Fruit fly (Drosophila melanogaster) whole organism, embryonic: Measurements from ENCODE around the gene Rab3GAP1.
A peak's percentile ranks its signal among the peaks of the same experiment; 100 is the strongest.

ENCODE experiments used
- CG14710 ChIP-seq: fragments of 200-800 bp; sonication (Bioruptor generic); optimal IDR thresholded peaks from 3 replicates; lab custom pipeline; 2019; ENCODE audit warnings: missing biosample characterization, mild to moderate bottlenecking, missing genetic modification characterization, moderate library complexity
- CG16815 ChIP-seq: fragments of 200-800 bp; sonication (Bioruptor generic); optimal IDR thresholded peaks from 3 replicates; lab custom pipeline; 2017; ENCODE audit warnings: missing biosample characterization, mild to moderate bottlenecking, missing genetic modification characterization
- CG17568 ChIP-seq: fragments of 200-800 bp; sonication (Bioruptor generic); optimal IDR thresholded peaks from 2 replicates; lab custom pipeline; 2018; ENCODE audit warnings: missing biosample characterization, mild to moderate bottlenecking, missing genetic modification characterization, moderate library complexity
- CG1792 ChIP-seq: fragments of 200-800 bp; sonication (Bioruptor generic); optimal IDR thresholded peaks from 2 replicates; lab custom pipeline; 2016; ENCODE audit warnings: missing biosample characterization, missing genetic modification characterization
- CG18011 ChIP-seq: fragments of 200-800 bp; sonication (Bioruptor generic); optimal IDR thresholded peaks from 2 replicates; lab custom pipeline; 2017; ENCODE audit warnings: missing biosample characterization, missing genetic modification characterization, mild to moderate bottlenecking, moderate library complexity, missing genotype
- CG18262 ChIP-seq: fragments of 200-800 bp; optimal IDR thresholded peaks from 3 replicates; lab custom pipeline; 2019; ENCODE audit warnings: missing biosample characterization, mild to moderate bottlenecking, missing genetic modification characterization, moderate library complexity
- CG2199 ChIP-seq: fragments of 200-800 bp; sonication (Bioruptor generic); IDR thresholded peaks from 3 replicates; pipeline ENCODE4 v1.3.6; 2022; ENCODE audit warnings: missing biosample characterization, missing genetic modification characterization
- CG30020 ChIP-seq: fragments of 200-800 bp; optimal IDR thresholded peaks from 2 replicates; lab custom pipeline; 2019; ENCODE audit warnings: missing biosample characterization, mild to moderate bottlenecking, missing genetic modification characterization, moderate library complexity
- CG3065 ChIP-seq: fragments of 200-800 bp; sonication (Bioruptor generic); optimal IDR thresholded peaks from 2 replicates; lab custom pipeline; 2016; ENCODE audit warnings: missing biosample characterization, missing genetic modification characterization
- CG31365 ChIP-seq: fragments of 200-800 bp; sonication (Bioruptor generic); optimal IDR thresholded peaks from 2 replicates; lab custom pipeline; 2018; ENCODE audit warnings: missing biosample characterization, mild to moderate bottlenecking, missing genetic modification characterization
- CG3163 ChIP-seq: fragments of 200-800 bp; sonication (Bioruptor generic); optimal IDR thresholded peaks from 3 replicates; lab custom pipeline; 2016; ENCODE audit warnings: missing biosample characterization, missing genetic modification characterization
- CG32532 ChIP-seq: fragments of 200-800 bp; sonication (Bioruptor generic); IDR thresholded peaks from 2 replicates; pipeline ENCODE4 v1.3.6; 2022; ENCODE audit warnings: missing biosample characterization, missing genetic modification characterization
- CG34422 ChIP-seq: fragments of 200-800 bp; sonication (Bioruptor generic); IDR thresholded peaks from 3 replicates; pipeline ENCODE4 v1.3.6; 2022; ENCODE audit warnings: missing biosample characterization, missing genetic modification characterization
- CG3995 ChIP-seq: fragments of 200-800 bp; sonication (Bioruptor generic); optimal IDR thresholded peaks from 3 replicates; lab custom pipeline; 2016; ENCODE audit warnings: missing biosample characterization, missing genetic modification characterization
- CG42726 ChIP-seq: fragments of 200-800 bp; sonication (Bioruptor generic); IDR thresholded peaks from 2 replicates; pipeline ENCODE4 v1.3.6; 2022; ENCODE audit warnings: missing biosample characterization, missing genetic modification characterization; ENCODE audit not compliant: partially characterized antibody
- CG4424 ChIP-seq: fragments of 200-800 bp; sonication (Bioruptor generic); optimal IDR thresholded peaks from 3 replicates; lab custom pipeline; 2016; ENCODE audit warnings: missing biosample characterization, missing genetic modification characterization
- CG4707 ChIP-seq: fragments of 200-800 bp; sonication (Bioruptor generic); optimal IDR thresholded peaks from 2 replicates; lab custom pipeline; 2018; ENCODE audit warnings: missing biosample characterization, mild to moderate bottlenecking, missing genetic modification characterization, moderate library complexity
- CG6689 ChIP-seq: fragments of 200-800 bp; sonication (Bioruptor generic); IDR thresholded peaks from 2 replicates; pipeline ENCODE4 v1.3.6; 2022; ENCODE audit warnings: missing biosample characterization, missing genetic modification characterization
- CG7271 ChIP-seq: fragments of 200-800 bp; sonication (Bioruptor generic); optimal IDR thresholded peaks from 2 replicates; lab custom pipeline; 2018; ENCODE audit warnings: missing biosample characterization, mild to moderate bottlenecking, missing genetic modification characterization, moderate library complexity
- CG7786 ChIP-seq: fragments of 200-800 bp; sonication (Bioruptor generic); optimal IDR thresholded peaks from 2 replicates; lab custom pipeline; 2016; ENCODE audit warnings: missing biosample characterization, missing genetic modification characterization
- CG7839 ChIP-seq: fragments of 200-800 bp; sonication (Bioruptor generic); optimal IDR thresholded peaks from 3 replicates; lab custom pipeline; 2018; ENCODE audit warnings: missing biosample characterization, mild to moderate bottlenecking, missing genetic modification characterization, moderate library complexity
- CG8281 ChIP-seq: fragments of 200-800 bp; sonication (Bioruptor generic); optimal IDR thresholded peaks from 2 replicates; lab custom pipeline; 2018; ENCODE audit warnings: missing biosample characterization, mild to moderate bottlenecking, missing genetic modification characterization, moderate library complexity
- CG9215 ChIP-seq: fragments of 200-800 bp; sonication (Bioruptor generic); IDR thresholded peaks from 2 replicates; pipeline ENCODE4 v1.3.6; 2022; ENCODE audit warnings: missing biosample characterization, missing genetic modification characterization
- CG9932 ChIP-seq: fragments of 200-800 bp; sonication (Bioruptor generic); IDR thresholded peaks from 2 replicates; pipeline ENCODE4 v1.3.6; 2022; ENCODE audit warnings: missing biosample characterization, missing genetic modification characterization
- H15 ChIP-seq: fragments of 200-800 bp; sonication (Bioruptor generic); IDR thresholded peaks from 3 replicates; pipeline ENCODE4 v1.3.6; 2022; ENCODE audit warnings: missing biosample characterization, missing genetic modification characterization
- HmgD ChIP-seq: fragments of 200-800 bp; sonication (Bioruptor generic); optimal IDR thresholded peaks from 3 replicates; lab custom pipeline; 2016; ENCODE audit warnings: missing biosample characterization, missing genetic modification characterization
- Hmr ChIP-seq: fragments of 200-800 bp; sonication (Bioruptor generic); optimal IDR thresholded peaks from 3 replicates; lab custom pipeline; 2017; ENCODE audit warnings: mild to moderate bottlenecking, missing biosample characterization, missing genetic modification reagents, missing genetic modification characterization
- Lpt ChIP-seq: fragments of >200 bp; optimal IDR thresholded peaks from 2 replicates; lab custom pipeline; 2018; ENCODE audit warnings: missing biosample characterization, missing genetic modification characterization
- Nf-YB ChIP-seq: fragments of 200-800 bp; sonication (Bioruptor generic); optimal IDR thresholded peaks from 3 replicates; lab custom pipeline; 2019; ENCODE audit warnings: missing biosample characterization, mild to moderate bottlenecking, missing genetic modification characterization, moderate library complexity
- Opbp ChIP-seq: fragments of 200-800 bp; sonication (Bioruptor generic); IDR thresholded peaks from 3 replicates; pipeline ENCODE4 v1.3.6; 2022; ENCODE audit warnings: missing biosample characterization, missing genetic modification characterization; ENCODE audit not compliant: partially characterized antibody
- Pdp1 ChIP-seq, 2 experiments: fragments of 200-800 bp; sonication (Bioruptor generic); optimal IDR thresholded peaks; 3 replicates each; lab custom pipeline; 2016; ENCODE audit warnings: missing biosample characterization in 2 of 2, missing genetic modification characterization in 2 of 2, mild to moderate bottlenecking in 1 of 2, moderate library complexity in 1 of 2
- Rfx ChIP-seq: fragments of 200-800 bp; sonication (Bioruptor generic); IDR thresholded peaks from 2 replicates; pipeline ENCODE4 v1.3.6; 2022; ENCODE audit warnings: missing biosample characterization, missing genetic modification characterization
- chn ChIP-seq: fragments of 200-800 bp; sonication (Bioruptor generic); optimal IDR thresholded peaks from 2 replicates; lab custom pipeline; 2016; ENCODE audit warnings: missing biosample characterization, missing genetic modification characterization
- crp ChIP-seq, 2 experiments: fragments of 200-800 bp; sonication (Bioruptor generic); optimal IDR thresholded peaks; 2 replicates in 1 of 2; 3 replicates in 1 of 2; lab custom pipeline; 2017; ENCODE audit warnings: missing biosample characterization in 2 of 2, missing genetic modification characterization in 2 of 2, mild to moderate bottlenecking in 1 of 2, moderate library complexity in 1 of 2
- emc ChIP-seq: fragments of 200-800 bp; sonication (Bioruptor generic); optimal IDR thresholded peaks from 2 replicates; lab custom pipeline; 2016; ENCODE audit warnings: missing biosample characterization, missing genetic modification characterization
- ems ChIP-seq: fragments of 200-800 bp; sonication (Bioruptor generic); optimal IDR thresholded peaks from 3 replicates; lab custom pipeline; 2016; ENCODE audit warnings: missing biosample characterization, missing genetic modification characterization
- ewg ChIP-seq: fragments of 200-800 bp; sonication (Bioruptor generic); optimal IDR thresholded peaks from 3 replicates; lab custom pipeline; 2017; ENCODE audit warnings: mild to moderate bottlenecking, missing biosample characterization, missing genetic modification reagents, missing genetic modification characterization
- fd102C ChIP-seq: fragments of 200-800 bp; sonication (Bioruptor generic); optimal IDR thresholded peaks from 2 replicates; lab custom pipeline; 2018; ENCODE audit warnings: missing biosample characterization, mild to moderate bottlenecking, missing genetic modification characterization, moderate library complexity
- ham ChIP-seq: fragments of 200-800 bp; sonication (Bioruptor generic); IDR thresholded peaks from 2 replicates; pipeline ENCODE4 v1.3.6; 2022; ENCODE audit warnings: missing biosample characterization, missing genetic modification characterization
- lola ChIP-seq, 3 experiments: fragments of >200 bp in 2 of 3; fragments of 200-800 bp in 1 of 3; sonication (Bioruptor generic) in 1 of 3; optimal IDR thresholded peaks; 2 replicates each; lab custom pipeline; 2017 to 2019; ENCODE audit warnings: missing biosample characterization in 3 of 3, missing genetic modification characterization in 3 of 3, mild to moderate bottlenecking in 1 of 3, moderate library complexity in 1 of 3
- mam ChIP-seq: fragments of 200-800 bp; sonication (Bioruptor generic); optimal IDR thresholded peaks from 3 replicates; lab custom pipeline; 2016; ENCODE audit warnings: missing biosample characterization, missing genetic modification characterization
- pros ChIP-seq: fragments of 200-800 bp; sonication (Bioruptor generic); optimal IDR thresholded peaks from 3 replicates; lab custom pipeline; 2019; ENCODE audit warnings: missing biosample characterization, mild to moderate bottlenecking, missing genetic modification characterization, moderate library complexity
- row ChIP-seq: fragments of 200-800 bp; sonication (Bioruptor generic); IDR thresholded peaks from 3 replicates; pipeline ENCODE4 v1.3.6; 2022; ENCODE audit warnings: missing biosample characterization, missing genetic modification characterization
- scrt ChIP-seq: fragments of 200-800 bp; sonication (Bioruptor generic); optimal IDR thresholded peaks from 2 replicates; lab custom pipeline; 2018; ENCODE audit warnings: missing biosample characterization, mild to moderate bottlenecking, missing genetic modification characterization, moderate library complexity
- sens-2 ChIP-seq: fragments of 200-800 bp; sonication (Bioruptor generic); IDR thresholded peaks from 2 replicates; pipeline ENCODE4 v1.3.6; 2022; ENCODE audit warnings: missing biosample characterization, missing genetic modification characterization
- sim ChIP-seq: fragments of 200-800 bp; sonication (Bioruptor generic); IDR thresholded peaks from 2 replicates; pipeline ENCODE4 v1.3.6; 2022; ENCODE audit warnings: missing biosample characterization, missing genetic modification characterization
- slou ChIP-seq: fragments of 200-800 bp; sonication (Bioruptor generic); optimal IDR thresholded peaks from 3 replicates; lab custom pipeline; 2016; ENCODE audit warnings: missing biosample characterization, missing genetic modification characterization
- toy ChIP-seq: fragments of 200-800 bp; sonication (Bioruptor generic); IDR thresholded peaks from 2 replicates; pipeline ENCODE4 v1.3.6; 2022; ENCODE audit warnings: missing biosample characterization, missing genetic modification characterization
- yki ChIP-seq: fragments of >200 bp; optimal IDR thresholded peaks from 3 replicates; lab custom pipeline; 2018

Rab3GAP1 gene

dm6 chr2L:1643252-1643864 lies 32.4 kb upstream of the Rab3GAP1 start (continued):
- TF ChIP-seq fd102C (GFP tag; lab: Kevin White, UChicago) (no peak), CG14710 (tag; lab: Kevin White, UChicago) (peak; percentile 92), Lpt (GFP tag; lab: Kevin White, UChicago) (no peak), CG4424 (GFP tag; lab: Kevin White, UChicago) (peak; percentile 97), row (GFP tag; lab: Robert Waterston, UW) (peak; percentile 99), pros (peak; percentile 73), yki (lab: Kevin White, UChicago) (no peak), sens-2 (peak; percentile 88), CG30020 (tag; lab: Kevin White, UChicago) (peak; percentile 84), mam (peak; percentile 95), CG34422 (GFP tag; lab: Robert Waterston, UW) (peak; percentile 98), emc (GFP tag; lab: Kevin White, UChicago) (peak; percentile 82), ewg (peak; percentile 94), CG9932 (GFP tag; lab: Robert Waterston, UW) (peak; percentile 97), CG17568 (GFP tag; lab: Kevin White, UChicago) (peak; percentile 97), ham (peak; percentile 91), CG18262 (tag; lab: Kevin White, UChicago) (peak; percentile 96), ems (peak; percentile 88), CG3163 (GFP tag; lab: Kevin White, UChicago) (peak; percentile 63), CG2199 (GFP tag; lab: Robert Waterston, UW) (peak; percentile 96), toy (GFP tag; lab: Robert Waterston, UW) (peak; percentile 90), CG4707 (GFP tag; lab: Kevin White, UChicago) (peak; percentile 79), CG32532 (GFP tag; lab: Robert Waterston, UW) (peak; percentile 98), CG8281 (tag; lab: Kevin White, UChicago) (peak; percentile 90), lola (GFP tag; optimal IDR thresholded peaks at IDR 0.05; lab: Kevin White, UChicago) (peak in 1 of 3 experiments; percentile 84), CG31365 (tag; lab: Kevin White, UChicago) (peak; percentile 83), HmgD (GFP tag; lab: Kevin White, UChicago) (peak; percentile 61), slou (GFP tag; lab: Kevin White, UChicago) (peak; percentile 95), chn (GFP tag; lab: Kevin White, UChicago) (peak; percentile 65), CG9215 (GFP tag; lab: Robert Waterston, UW) (peak; percentile 95), CG7839 (tag; lab: Kevin White, UChicago) (peak; percentile 99), CG1792 (GFP tag; lab: Kevin White, UChicago) (peak; percentile 74), Nf-YB (GFP tag; lab: Kevin White, UChicago) (peak; percentile 86), Hmr (peak; percentile 99), Rfx (GFP tag; lab: Robert Waterston, UW) (peak; percentile 98), Opbp (0 out of 3 replicates have a peak, but pooled peaks have one; percentile 55), CG3995 (peak; percentile 81), CG42726 (GFP tag; lab: Robert Waterston, UW) (0 out of 2 replicates have a peak, but pooled peaks have one; percentile 32), crp (GFP tag; optimal IDR thresholded peaks at IDR 0.05; lab: Kevin White, UChicago) (peak in 1 of 2 experiments; percentile 71), sim (GFP tag; lab: Robert Waterston, UW) (peak; percentile 91), CG7271 (peak; percentile 56), CG7786 (GFP tag; lab: Kevin White, UChicago) (peak; percentile 86), H15 (peak; percentile 91), CG18011 (peak; percentile 86), CG3065 (GFP tag; lab: Kevin White, UChicago) (peak; percentile 81), CG16815 (GFP tag; lab: Kevin White, UChicago) (peak; percentile 90), CG6689 (GFP tag; lab: Robert Waterston, UW) (peak; percentile 96), scrt (GFP tag; lab: Kevin White, UChicago) (peak; percentile 95), Pdp1 (GFP tag; optimal IDR thresholded peaks at IDR 0.05; lab: Kevin White, UChicago) (peak; percentile 92 to 93)
